Worm (Caenorhabditis elegans): ENCODE measurements around the gene irld-22.

Gene irld-22

ce11 chrV:3927522-3927921, 27.5 kb upstream of the irld-22 start:
- no peak for TF ChIP-seq lir-1 (GFP tag; conservative IDR thresholded peaks at IDR 0.05)
- no peak for TF ChIP-seq him-1 (tag; optimal IDR thresholded peaks at IDR 0.05)
- no peak for TF ChIP-seq ztf-25 (GFP tag; IDR thresholded peaks at IDR 0.05)
- TF ChIP-seq nhr-27 (tag; optimal IDR thresholded peaks at IDR 0.05) = no peak
- TF ChIP-seq F37B4.10 (GFP tag; IDR thresholded peaks at IDR 0.05) = 0 out of 2 replicates have a peak, but pooled peaks have one; percentile 78
- no peak for TF ChIP-seq nhr-80 (tag; optimal IDR thresholded peaks at IDR 0.05)
- no peak for TF ChIP-seq lin-54 (GFP tag; optimal IDR thresholded peaks at IDR 0.05)
- no peak for TF ChIP-seq mcd-1 (GFP tag; IDR thresholded peaks at IDR 0.05)
- no peak for TF ChIP-seq snpc-4 (GFP tag; optimal IDR thresholded peaks at IDR 0.05)
- TF ChIP-seq snpc-4 (tag; optimal IDR thresholded peaks at IDR 0.05) = peak in 2 of 4 experiments; percentile 74 to 84
- TF ChIP-seq lag-1 (GFP tag; IDR thresholded peaks at IDR 0.05) = no peak
- TF ChIP-seq B0261.1 (tag; optimal IDR thresholded peaks at IDR 0.05) = no peak
- TF ChIP-seq egl-44 (GFP tag; IDR thresholded peaks at IDR 0.05) = no peak
- TF ChIP-seq rcor-1 (GFP tag; IDR thresholded peaks at IDR 0.05) = no peak
- no peak for TF ChIP-seq ama-1 (optimal IDR thresholded peaks at IDR 0.05)
- no peak for TF ChIP-seq ama-1 (GFP tag; optimal IDR thresholded peaks at IDR 0.05)
- 0 out of 2 replicates have a peak, but pooled peaks have one; percentile 30 for TF ChIP-seq egl-18 (GFP tag; IDR thresholded peaks at IDR 0.05)
- peak; percentile 57 for TF ChIP-seq hmg-1.2 (GFP tag; IDR thresholded peaks at IDR 0.05)
- TF ChIP-seq tbp1 (GFP tag; optimal IDR thresholded peaks at IDR 0.05) = no peak
- TF ChIP-seq xnd-1 (tag; optimal IDR thresholded peaks at IDR 0.05) = no peak
- no peak for TF ChIP-seq efl-1 (GFP tag; optimal IDR thresholded peaks at IDR 0.05)
- TF ChIP-seq lin-26 (GFP tag; IDR thresholded peaks at IDR 0.05) = no peak
- TF ChIP-seq lin-35 (GFP tag; optimal IDR thresholded peaks at IDR 0.05) = no peak
- TF ChIP-seq C06A6.2 (GFP tag; conservative IDR thresholded peaks at IDR 0.05) = no peak
- TF ChIP-seq F22D6.2 (tag; optimal IDR thresholded peaks at IDR 0.05) = no peak
- TF ChIP-seq snpc-1.3 (tag; optimal IDR thresholded peaks at IDR 0.05; ENCODE audit: insufficient read depth) = no peak
- TF ChIP-seq F49E8.2 (tag; optimal IDR thresholded peaks at IDR 0.05; ENCODE audit: insufficient read depth) = no peak
- TF ChIP-seq die-1 (tag; optimal IDR thresholded peaks at IDR 0.05) = no peak
- 0 out of 2 replicates have a peak, but pooled peaks have one; percentile 43 for TF ChIP-seq nhr-120 (GFP tag; IDR thresholded peaks at IDR 0.05)
- TF ChIP-seq Y95B8A.8 (GFP tag; IDR thresholded peaks at IDR 0.05) = no peak
- TF ChIP-seq ceh-79 (tag; optimal IDR thresholded peaks at IDR 0.05) = no peak
- TF ChIP-seq F23B12.7 (tag; optimal IDR thresholded peaks at IDR 0.05; ENCODE audit: insufficient read depth) = no peak
- TF ChIP-seq F10E7.11 (tag; optimal IDR thresholded peaks at IDR 0.05) = no peak

- TF ChIP-seq madf-3 (GFP tag; IDR thresholded peaks at IDR 0.05) = 0 out of 2 replicates have a peak, but pooled peaks have one; percentile 45
- no peak for TF ChIP-seq nfya-1 (tag; optimal IDR thresholded peaks at IDR 0.05; ENCODE audit: borderline replicate concordance, insufficient read depth)
Measured at ce11 chrV:3922547-3922946, 22.5 kb upstream of the irld-22 start.

ce11 chrV:3921635-3922034, 21.6 kb upstream of the irld-22 start, which contains the start of gene srx-65:
Gene srx-65 (plus strand): TSS chrV:3921935.
- TF ChIP-seq ztf-28 (GFP tag; IDR thresholded peaks at IDR 0.05) = no peak
- TF ChIP-seq hsf-1 (GFP tag; IDR thresholded peaks at IDR 0.05) = no peak
- TF ChIP-seq ceh-100 (GFP tag; IDR thresholded peaks at IDR 0.05) = no peak
- no peak for TF ChIP-seq sptf-2 (GFP tag; optimal IDR thresholded peaks at IDR 0.05)
- no peak for TF ChIP-seq ZK185.1 (tag; optimal IDR thresholded peaks at IDR 0.05; ENCODE audit: poor library complexity, severe bottlenecking)
- no peak for TF ChIP-seq Y67H2A.10 (GFP tag; conservative IDR thresholded peaks at IDR 0.05)
- TF ChIP-seq nhr-179 (tag; optimal IDR thresholded peaks at IDR 0.05) = no peak
- no peak for TF ChIP-seq let-526 (GFP tag; IDR thresholded peaks at IDR 0.05)
- TF ChIP-seq zfh-2 (GFP tag; conservative IDR thresholded peaks at IDR 0.05) = no peak
- TF ChIP-seq nhr-90 (tag; optimal IDR thresholded peaks at IDR 0.05) = no peak
- TF ChIP-seq athp-1 (tag; optimal IDR thresholded peaks at IDR 0.05) = no peak
- no peak for TF ChIP-seq mel-28 (tag; optimal IDR thresholded peaks at IDR 0.05; ENCODE audit: borderline replicate concordance)

All from whole organism, young adult.